Worm (Caenorhabditis elegans) whole organism, young adult: ENCODE measurements around the gene cisd-3.2.

ENCODE experiments used
- attf-5 ChIP-seq: fragments of 200-800 bp; sonication (Bioruptor generic); optimal IDR thresholded peaks from 2 replicates; lab custom pipeline; 2018; ENCODE audit warnings: mild to moderate bottlenecking, missing genetic modification characterization, missing compliant biosample characterization
- bed-1 ChIP-seq: fragments of 200-800 bp; sonication (Bioruptor generic); IDR thresholded peaks from 2 replicates; pipeline ENCODE4 v1.3.6; 2022; ENCODE audit warnings: missing genetic modification reagents, missing genetic modification characterization, missing compliant biosample characterization
- cebp-1 ChIP-seq, 2 experiments: fragments of 200-800 bp in 1 of 2; sonication (Bioruptor generic) in 1 of 2; sonication (generic microtip) in 1 of 2; IDR thresholded peaks in 1 of 2; optimal IDR thresholded peaks in 1 of 2; 2 replicates each; pipeline versions ENCODE4 v1.3.6 to Lab custom; 2017 to 2022; ENCODE audit warnings: missing compliant biosample characterization in 2 of 2, missing genetic modification characterization in 2 of 2, mild to moderate bottlenecking in 1 of 2, missing genetic modification reagents in 1 of 2, moderate library complexity in 1 of 2
- dpl-1 ChIP-seq: fragments of 150-350 bp; optimal IDR thresholded peaks from 2 replicates; lab custom pipeline; 2014; ENCODE audit warnings: missing biosample characterization, missing genetic modification reagents, missing genetic modification characterization
- efl-1 ChIP-seq: fragments of 150-350 bp; optimal IDR thresholded peaks from 2 replicates; lab custom pipeline; 2014; ENCODE audit warnings: missing biosample characterization, missing genetic modification reagents, missing genetic modification characterization
- ets-4 ChIP-seq: fragments of 200-800 bp; sonication (Bioruptor generic); optimal IDR thresholded peaks from 2 replicates; lab custom pipeline; 2018; ENCODE audit warnings: mild to moderate bottlenecking, missing genetic modification characterization, missing compliant biosample characterization
- lin-35 ChIP-seq, 3 experiments: fragments of 150-350 bp in 2 of 3; sonication (generic microtip) in 1 of 3; optimal IDR thresholded peaks; 2 replicates each; lab custom pipeline; 2014 to 2018; ENCODE audit warnings: missing biosample characterization in 3 of 3, missing genetic modification characterization in 3 of 3, missing genetic modification reagents in 3 of 3
- nhr-90 ChIP-seq: sonication (generic microtip); optimal IDR thresholded peaks from 2 replicates; lab custom pipeline; 2016; ENCODE audit warnings: missing genotype, mild to moderate bottlenecking, missing genetic modification characterization, missing compliant biosample characterization
- repo-1 ChIP-seq: sonication (generic microtip); optimal IDR thresholded peaks from 2 replicates; lab custom pipeline; 2017; ENCODE audit warnings: mild to moderate bottlenecking, missing genetic modification characterization, missing compliant biosample characterization
- snpc-4 ChIP-seq, 5 experiments: fragments of 150-350 bp in 1 of 5; sonication (generic microtip) in 4 of 5; optimal IDR thresholded peaks; 2 replicates each; lab custom pipeline; 2014 to 2018; ENCODE audit warnings: missing genetic modification characterization in 5 of 5, missing biosample characterization in 3 of 5, antibody characterized with exemption in 2 of 5, mild to moderate bottlenecking in 2 of 5, missing compliant biosample characterization in 2 of 5, missing genotype in 2 of 5, moderate library complexity in 2 of 5, missing genetic modification reagents in 1 of 5

- TF ChIP-seq repo-1 (tag; lab: Kevin White, UChicago) (no peak), efl-1 (GFP tag; lab: Kevin White, UChicago) (no peak), cebp-1 (GFP tag; IDR thresholded peaks at IDR 0.05; lab: Robert Waterston, UW) (no peak), cebp-1 (tag; optimal IDR thresholded peaks at IDR 0.05; lab: Kevin White, UChicago) (no peak), snpc-4 (GFP tag; optimal IDR thresholded peaks at IDR 0.05; lab: Kevin White, UChicago) (no peak), snpc-4 (tag; optimal IDR thresholded peaks at IDR 0.05; lab: Kevin White, UChicago) (no peak), bed-1 (GFP tag; lab: Robert Waterston, UW) (no peak), nhr-90 (tag; lab: Kevin White, UChicago) (no peak), lin-35 (GFP tag; optimal IDR thresholded peaks at IDR 0.05; lab: Kevin White, UChicago) (no peak), ets-4 (GFP tag; lab: Kevin White, UChicago) (no peak), dpl-1 (no peak), attf-5 (GFP tag; lab: Kevin White, UChicago) (no peak)
These were observed 29.7 kb downstream of the cisd-3.2 start, which contains the start of gene rep-1 for ce11 chrIII:1570006-1570405.
